Fruit fly (Drosophila melanogaster) whole organism, prepupa: ENCODE measurements around the gene Hsp70Aa.

Experiments used
- Blimp-1 ChIP-seq: fragments of 200-800 bp; sonication (Bioruptor generic); optimal IDR thresholded peaks from 3 replicates; lab custom pipeline; 2017; ENCODE audit warnings: missing biosample characterization, missing genetic modification characterization, mild to moderate bottlenecking, moderate library complexity, missing genetic modification reagents
- CG11762 ChIP-seq: fragments of 200-800 bp; sonication (Bioruptor generic); optimal IDR thresholded peaks from 3 replicates; lab custom pipeline; 2016; ENCODE audit warnings: missing biosample characterization, missing genetic modification characterization; ENCODE audit not compliant: insufficient read depth
- CG16779 ChIP-seq: fragments of 200-800 bp; sonication (Bioruptor generic); optimal IDR thresholded peaks from 3 replicates; lab custom pipeline; 2017; ENCODE audit warnings: missing biosample characterization, mild to moderate bottlenecking, missing genetic modification characterization
- CG3032 ChIP-seq: fragments of 200-800 bp; optimal IDR thresholded peaks from 2 replicates; lab custom pipeline; 2019; ENCODE audit warnings: missing biosample characterization, mild to moderate bottlenecking, missing genetic modification characterization, moderate library complexity
- CG31627 ChIP-seq: fragments of 200-800 bp; sonication (Bioruptor generic); optimal IDR thresholded peaks from 3 replicates; lab custom pipeline; 2016; ENCODE audit warnings: missing biosample characterization, missing genetic modification characterization
- CG34406 ChIP-seq: fragments of 200-800 bp; sonication (Bioruptor generic); optimal IDR thresholded peaks from 3 replicates; lab custom pipeline; 2016; ENCODE audit warnings: missing biosample characterization, missing genetic modification characterization
- CG3919 ChIP-seq: fragments of 200-800 bp; sonication (Bioruptor generic); optimal IDR thresholded peaks from 3 replicates; lab custom pipeline; 2016; ENCODE audit warnings: missing biosample characterization, missing genetic modification characterization
- CG4318 ChIP-seq: fragments of 200-800 bp; sonication (Bioruptor generic); optimal IDR thresholded peaks from 3 replicates; lab custom pipeline; 2017; ENCODE audit warnings: missing biosample characterization, mild to moderate bottlenecking, missing genetic modification characterization
- CG6276 ChIP-seq: fragments of 200-800 bp; sonication (Bioruptor generic); optimal IDR thresholded peaks from 2 replicates; lab custom pipeline; 2017; ENCODE audit warnings: missing biosample characterization, mild to moderate bottlenecking, missing genetic modification characterization
- CG6854 ChIP-seq: fragments of 200-800 bp; sonication (Bioruptor generic); optimal IDR thresholded peaks from 2 replicates; lab custom pipeline; 2017; ENCODE audit warnings: missing biosample characterization, mild to moderate bottlenecking, missing genetic modification characterization
- CG8119 ChIP-seq: fragments of 200-800 bp; sonication (Bioruptor generic); IDR thresholded peaks from 3 replicates; pipeline ENCODE4 v1.3.6; 2022; ENCODE audit warnings: missing biosample characterization, missing genetic modification characterization
- CG8319 ChIP-seq: fragments of 200-800 bp; sonication (Bioruptor generic); optimal IDR thresholded peaks from 3 replicates; lab custom pipeline; 2016; ENCODE audit warnings: missing biosample characterization, missing genetic modification characterization
- CG8632 ChIP-seq: fragments of 200-800 bp; sonication (Bioruptor generic); optimal IDR thresholded peaks from 3 replicates; lab custom pipeline; 2016; ENCODE audit warnings: missing biosample characterization, missing genetic modification characterization
- CG9139 ChIP-seq: fragments of 200-800 bp; sonication (Bioruptor generic); optimal IDR thresholded peaks from 3 replicates; lab custom pipeline; 2017; ENCODE audit warnings: missing biosample characterization, mild to moderate bottlenecking, missing genetic modification characterization
- Eip75B ChIP-seq: fragments of 200-800 bp; sonication (Bioruptor generic); optimal IDR thresholded peaks from 3 replicates; lab custom pipeline; 2016; ENCODE audit warnings: missing biosample characterization, missing genetic modification characterization
- Eip93F ChIP-seq: fragments of 200-800 bp; sonication (Bioruptor generic); optimal IDR thresholded peaks from 2 replicates; lab custom pipeline; 2016; ENCODE audit warnings: missing biosample characterization, mild to moderate bottlenecking, missing genetic modification characterization
- Ets21C ChIP-seq: fragments of 200-800 bp; sonication (Bioruptor generic); optimal IDR thresholded peaks from 3 replicates; lab custom pipeline; 2016; ENCODE audit warnings: missing biosample characterization, missing genetic modification characterization
- Gug ChIP-seq: fragments of 200-800 bp; sonication (Bioruptor generic); IDR thresholded peaks from 2 replicates; pipeline ENCODE4 v1.3.6; 2022; ENCODE audit warnings: missing biosample characterization, missing genetic modification characterization
- Hr38 ChIP-seq: sonication (Bioruptor generic); optimal IDR thresholded peaks from 2 replicates; lab custom pipeline; 2016; ENCODE audit warnings: missing biosample characterization, missing genetic modification characterization
- Hr39 ChIP-seq: fragments of 200-800 bp; sonication (Bioruptor generic); optimal IDR thresholded peaks from 2 replicates; lab custom pipeline; 2016; ENCODE audit warnings: missing biosample characterization, missing genetic modification characterization
- Hr4 ChIP-seq: fragments of 200-800 bp; sonication (Bioruptor generic); optimal IDR thresholded peaks from 3 replicates; lab custom pipeline; 2016; ENCODE audit warnings: missing biosample characterization, missing genetic modification characterization
- Lpt ChIP-seq: fragments of 200-800 bp; sonication (Bioruptor generic); optimal IDR thresholded peaks from 3 replicates; lab custom pipeline; 2016; ENCODE audit warnings: missing biosample characterization, missing genetic modification characterization
- Met ChIP-seq: fragments of 200-800 bp; sonication (Bioruptor generic); optimal IDR thresholded peaks from 3 replicates; lab custom pipeline; 2016; ENCODE audit warnings: missing biosample characterization, missing genetic modification characterization
- OdsH ChIP-seq: fragments of 200-800 bp; sonication (Bioruptor generic); optimal IDR thresholded peaks from 3 replicates; lab custom pipeline; 2016; ENCODE audit warnings: missing biosample characterization, missing genetic modification characterization
- Smox ChIP-seq: fragments of 200-800 bp; sonication (Bioruptor generic); optimal IDR thresholded peaks from 3 replicates; lab custom pipeline; 2016; ENCODE audit warnings: missing biosample characterization, missing genetic modification characterization
- Sox102F ChIP-seq: fragments of 200-800 bp; sonication (Bioruptor generic); optimal IDR thresholded peaks from 2 replicates; lab custom pipeline; 2016; ENCODE audit warnings: missing biosample characterization, mild to moderate bottlenecking, missing genetic modification characterization
- Sox14 ChIP-seq: fragments of 200-800 bp; sonication (Bioruptor generic); optimal IDR thresholded peaks from 3 replicates; lab custom pipeline; 2016; ENCODE audit warnings: missing biosample characterization, missing genetic modification characterization
- Sox15 ChIP-seq: fragments of 200-800 bp; sonication (Bioruptor generic); optimal IDR thresholded peaks from 3 replicates; lab custom pipeline; 2016; ENCODE audit warnings: missing biosample characterization, missing genetic modification characterization
- achi ChIP-seq: fragments of 200-800 bp; sonication (Bioruptor generic); optimal IDR thresholded peaks from 3 replicates; lab custom pipeline; 2016; ENCODE audit warnings: missing biosample characterization, missing genetic modification characterization
- acj6 ChIP-seq: fragments of 200-800 bp; sonication (Bioruptor generic); optimal IDR thresholded peaks from 3 replicates; lab custom pipeline; 2016; ENCODE audit warnings: missing biosample characterization, missing genetic modification characterization
- cyc ChIP-seq: fragments of 200-800 bp; sonication (Bioruptor generic); optimal IDR thresholded peaks from 3 replicates; lab custom pipeline; 2016; ENCODE audit warnings: missing biosample characterization, missing genetic modification characterization
- dac ChIP-seq: fragments of 200-800 bp; sonication (Bioruptor generic); optimal IDR thresholded peaks from 2 replicates; lab custom pipeline; 2017; ENCODE audit warnings: missing biosample characterization, mild to moderate bottlenecking, missing genetic modification characterization
- esn ChIP-seq: fragments of 200-800 bp; sonication (Bioruptor generic); optimal IDR thresholded peaks from 2 replicates; lab custom pipeline; 2016; ENCODE audit warnings: missing biosample characterization, mild to moderate bottlenecking, missing genetic modification characterization, moderate library complexity
- fd59A ChIP-seq: fragments of 200-800 bp; sonication (Bioruptor generic); optimal IDR thresholded peaks from 2 replicates; lab custom pipeline; 2017; ENCODE audit warnings: missing biosample characterization, mild to moderate bottlenecking, missing genetic modification characterization, missing genetic modification reagents
- fd85E ChIP-seq: fragments of 200-800 bp; sonication (Bioruptor generic); optimal IDR thresholded peaks from 3 replicates; lab custom pipeline; 2016; ENCODE audit warnings: missing biosample characterization, missing genetic modification characterization
- fkh ChIP-seq: fragments of 200-800 bp; sonication (Bioruptor generic); optimal IDR thresholded peaks from 3 replicates; lab custom pipeline; 2017; ENCODE audit warnings: missing biosample characterization, mild to moderate bottlenecking, missing genetic modification characterization, moderate library complexity
- lz ChIP-seq: fragments of 200-800 bp; sonication (Bioruptor generic); optimal IDR thresholded peaks from 3 replicates; lab custom pipeline; 2016; ENCODE audit warnings: missing biosample characterization, missing genetic modification characterization
- net ChIP-seq: fragments of 200-800 bp; sonication (Bioruptor generic); optimal IDR thresholded peaks from 3 replicates; lab custom pipeline; 2016; ENCODE audit warnings: missing biosample characterization, missing genetic modification characterization
- pdm3 ChIP-seq: fragments of 200-800 bp; sonication (Bioruptor generic); optimal IDR thresholded peaks from 3 replicates; lab custom pipeline; 2016; ENCODE audit warnings: missing biosample characterization, missing genetic modification characterization
- salr ChIP-seq, 2 experiments: fragments of 200-800 bp; sonication (Bioruptor generic); optimal IDR thresholded peaks; 3 replicates each; lab custom pipeline; 2016 to 2018; ENCODE audit warnings: missing biosample characterization in 2 of 2, missing genetic modification characterization in 2 of 2, mild to moderate bottlenecking in 1 of 2
- spab ChIP-seq: fragments of 200-800 bp; sonication (Bioruptor generic); optimal IDR thresholded peaks from 2 replicates; lab custom pipeline; 2017; ENCODE audit warnings: missing biosample characterization, mild to moderate bottlenecking, missing genetic modification characterization, missing genetic modification reagents
- svp ChIP-seq: fragments of 200-800 bp; sonication (Bioruptor generic); peaks from one replicate; lab custom pipeline; 2016; ENCODE audit warnings: missing biosample characterization, missing genetic modification characterization
- topi ChIP-seq: fragments of 200-800 bp; sonication (Bioruptor generic); optimal IDR thresholded peaks from 3 replicates; lab custom pipeline; 2016; ENCODE audit warnings: missing biosample characterization, missing genetic modification characterization

The Hsp70Aa gene

DNA sequence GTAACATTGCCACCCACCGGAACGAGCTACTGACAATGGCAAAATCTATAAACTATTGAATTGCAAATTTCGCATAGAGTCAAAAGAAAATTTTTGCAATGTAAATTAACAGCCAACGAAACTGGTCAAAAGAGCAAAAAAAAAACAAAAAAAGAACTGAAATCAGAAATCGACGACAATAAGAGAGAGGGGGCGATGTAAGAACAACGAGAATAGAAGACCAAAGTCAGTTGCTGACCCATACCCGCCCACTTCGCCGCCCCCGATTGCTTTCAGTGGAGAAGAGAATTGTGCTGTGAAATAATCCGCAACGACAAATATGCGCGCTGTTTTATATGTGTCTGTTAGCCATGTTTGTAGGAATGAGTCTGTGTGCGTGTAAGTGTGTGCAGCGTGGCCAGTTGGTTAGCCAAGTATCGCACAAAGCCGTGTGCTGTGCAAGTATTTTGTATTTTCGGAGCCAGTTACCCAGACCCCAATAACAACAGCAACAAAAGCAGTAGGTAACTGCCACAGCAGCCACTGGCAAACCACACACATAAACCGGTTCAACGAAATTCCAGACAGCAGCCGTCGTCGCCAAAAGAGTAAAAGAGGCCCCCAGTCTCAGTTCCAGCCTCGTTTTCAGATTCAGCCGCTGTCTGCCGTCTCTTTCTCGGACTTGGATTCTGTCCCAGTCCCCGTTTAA, 18.8 kb downstream of the Hsp70Aa start (continued):
- TF ChIP-seq CG8319 (GFP tag; lab: Kevin White, UChicago) = peak; percentile 11
- TF ChIP-seq pdm3 = peak; percentile 36
- peak; percentile 51 for TF ChIP-seq achi (GFP tag; lab: Kevin White, UChicago)
- TF ChIP-seq Gug (GFP tag; lab: Robert Waterston, UW) = peak; percentile 55; the same call in 1 of the 2 replicates
- TF ChIP-seq fd85E (GFP tag; lab: Kevin White, UChicago) = peak; percentile 1
- peak; percentile 47 for TF ChIP-seq CG8632 (GFP tag; lab: Kevin White, UChicago)
- TF ChIP-seq acj6 (GFP tag; lab: Kevin White, UChicago) = peak; percentile 42
- peak; percentile 30 for TF ChIP-seq spab (GFP tag; lab: Kevin White, UChicago)
- TF ChIP-seq CG4318 (GFP tag; lab: Kevin White, UChicago) = peak; percentile 16
- TF ChIP-seq lz (GFP tag; lab: Kevin White, UChicago) = peak; percentile 48
- TF ChIP-seq fd59A (GFP tag; lab: Kevin White, UChicago) = no peak
- TF ChIP-seq esn (GFP tag; lab: Kevin White, UChicago) = peak; percentile 56
- TF ChIP-seq, all 60 proteins: peak for 48

DNA sequence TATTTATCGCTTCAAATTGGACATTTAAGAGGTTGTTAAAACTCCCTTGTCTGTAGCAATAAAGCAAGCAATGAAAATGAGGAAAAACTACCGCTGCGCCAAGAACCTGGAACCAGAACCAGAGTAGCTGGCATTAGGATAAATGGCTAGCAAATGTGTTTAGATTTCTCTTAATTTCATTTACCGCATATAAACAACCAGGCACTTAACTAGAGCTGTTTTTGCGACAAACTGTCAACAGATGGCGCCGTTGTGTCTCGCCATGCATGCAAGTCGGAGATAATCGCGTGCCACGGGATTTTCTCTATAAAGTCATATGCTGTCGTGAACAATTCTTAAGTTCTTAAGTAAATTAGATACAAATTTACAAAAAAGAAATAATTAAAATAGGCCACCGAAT, 22.4 kb downstream of the Hsp70Aa start:
- TF ChIP-seq lz (GFP tag; lab: Kevin White, UChicago) = no peak
- TF ChIP-seq net (GFP tag; lab: Kevin White, UChicago) = peak; percentile 12

DNA sequence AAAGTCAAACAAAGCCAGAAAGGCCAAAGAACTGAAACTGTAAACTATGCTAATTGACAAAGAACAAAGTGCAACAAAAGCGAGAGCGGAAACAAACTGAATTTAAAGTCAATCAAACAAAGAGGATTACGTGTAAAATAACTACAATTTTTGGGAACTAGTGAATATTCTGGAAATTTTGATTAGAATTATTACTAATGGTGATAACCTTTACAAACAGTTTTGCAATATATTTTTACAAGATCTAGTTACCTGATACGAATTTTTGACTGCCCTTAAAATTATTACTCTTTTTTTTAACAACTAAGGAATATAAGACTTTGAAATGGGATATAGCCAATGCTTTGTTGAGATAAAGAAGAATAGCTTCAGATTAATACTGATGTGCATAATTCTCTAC, 25.4 kb downstream of the Hsp70Aa start, which contains the start of gene CG14731:
CG14731 (plus strand) TSS at position 301 of the 400 bp plus-strand sequence.
- TF ChIP-seq Hr39 = no peak

DNA sequence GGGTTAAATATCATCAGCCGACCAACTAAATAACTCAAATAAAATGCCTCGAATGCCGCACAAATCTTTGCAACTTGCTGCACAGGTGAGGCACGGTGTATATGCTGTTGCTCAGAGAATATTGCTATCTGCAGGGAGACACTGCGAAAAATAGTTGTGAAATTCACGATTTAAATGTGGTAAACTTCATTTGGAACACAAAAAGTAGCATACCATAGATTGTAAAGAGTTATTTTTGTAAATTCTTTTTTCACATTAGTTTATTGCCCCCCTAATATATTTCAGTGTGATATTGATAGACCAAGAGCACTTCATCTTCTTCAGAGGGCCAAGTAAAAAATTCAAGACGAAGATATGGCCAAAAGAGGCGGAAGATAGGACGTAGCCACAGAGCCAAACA, 35.7 kb downstream of the Hsp70Aa start:
- TF ChIP-seq CG11762 (GFP tag; lab: Kevin White, UChicago) (peak; percentile 73), CG6276 (GFP tag; lab: Kevin White, UChicago) (peak; percentile 69), Hr38 (GFP tag; lab: Kevin White, UChicago) (no peak), CG3919 (GFP tag; lab: Kevin White, UChicago) (peak; percentile 86), Lpt (GFP tag; lab: Kevin White, UChicago) (peak; percentile 80), CG8119 (GFP tag; lab: Robert Waterston, UW) (peak; percentile 81), Eip75B (peak; percentile 81), CG34406 (GFP tag; lab: Kevin White, UChicago) (peak; percentile 52), Sox15 (GFP tag; lab: Kevin White, UChicago) (peak; percentile 35), Met (GFP tag; lab: Kevin White, UChicago) (peak; percentile 56), spab (GFP tag; lab: Kevin White, UChicago) (peak; percentile 85), salr (GFP tag; optimal IDR thresholded peaks at IDR 0.05; lab: Kevin White, UChicago) (peak; percentile 72 to 77), svp (peak; percentile 89), OdsH (GFP tag; lab: Kevin White, UChicago) (peak; percentile 80), CG31627 (peak; percentile 42), cyc (peak; percentile 44), fkh (GFP tag; lab: Kevin White, UChicago) (no peak), CG6854 (GFP tag; lab: Kevin White, UChicago) (no peak), topi (GFP tag; lab: Kevin White, UChicago) (peak; percentile 65), CG8632 (GFP tag; lab: Kevin White, UChicago) (peak; percentile 57), Blimp-1 (GFP tag; lab: Kevin White, UChicago) (no peak), CG16779 (peak; percentile 64), fd59A (GFP tag; lab: Kevin White, UChicago) (peak; percentile 84), Sox102F (GFP tag; lab: Kevin White, UChicago) (peak; percentile 49), pdm3 (peak; percentile 78), lz (GFP tag; lab: Kevin White, UChicago) (peak; percentile 60), Hr4 (peak; percentile 68), CG8319 (GFP tag; lab: Kevin White, UChicago) (peak; percentile 57), dac (GFP tag; lab: Kevin White, UChicago) (peak; percentile 64), CG9139 (GFP tag; lab: Kevin White, UChicago) (peak; percentile 60), Smox (GFP tag; lab: Kevin White, UChicago) (peak; percentile 40), Sox14 (GFP tag; lab: Kevin White, UChicago) (peak; percentile 82), CG3032 (tag; lab: Kevin White, UChicago) (peak; percentile 88), achi (GFP tag; lab: Kevin White, UChicago) (peak; percentile 84), esn (GFP tag; lab: Kevin White, UChicago) (peak; percentile 60), Ets21C (GFP tag; lab: Kevin White, UChicago) (peak; percentile 8), Eip93F (GFP tag; lab: Kevin White, UChicago) (no peak)
